Worm (Caenorhabditis elegans): Measurements from ENCODE around the gene Y47D3A.21.
A peak's percentile ranks its signal among the peaks of the same experiment; 100 is the strongest.

Y47D3A.21 gene

ce11 chrIII:11283648-11284047, 4.9 kb upstream of the Y47D3A.21 start:
- no peak for TF ChIP-seq cog-1 (tag; optimal IDR thresholded peaks at IDR 0.05)
- no peak for TF ChIP-seq klf-2 (GFP tag; conservative IDR thresholded peaks at IDR 0.05)
- no peak for TF ChIP-seq T22C8.4 (GFP tag; IDR thresholded peaks at IDR 0.05)
- no peak for TF ChIP-seq flt-1 (GFP tag; IDR thresholded peaks at IDR 0.05)
- no peak for TF ChIP-seq med-1 (GFP tag; optimal IDR thresholded peaks at IDR 0.05; ENCODE audit: insufficient read depth)
- no peak for TF ChIP-seq ztf-23 (GFP tag; IDR thresholded peaks at IDR 0.05)
- TF ChIP-seq tab-1 (GFP tag; IDR thresholded peaks at IDR 0.05), result no peak
- no peak for TF ChIP-seq ztf-29 (GFP tag; IDR thresholded peaks at IDR 0.05)
- TF ChIP-seq ref-1 (GFP tag; conservative IDR thresholded peaks at IDR 0.05), result no peak

- TF ChIP-seq med-1 (GFP tag; optimal IDR thresholded peaks at IDR 0.05; ENCODE audit: insufficient read depth), result no peak
- TF ChIP-seq cog-1 (tag; optimal IDR thresholded peaks at IDR 0.05), result no peak
- no peak for TF ChIP-seq flt-1 (GFP tag; IDR thresholded peaks at IDR 0.05)
- TF ChIP-seq T22C8.4 (GFP tag; IDR thresholded peaks at IDR 0.05), result peak; percentile 81
- TF ChIP-seq klf-2 (GFP tag; conservative IDR thresholded peaks at IDR 0.05), result no peak
These were observed 1.2 kb upstream of the Y47D3A.21 start for ce11 chrIII:11279954-11280353.

ce11 chrIII:11274590-11275116, 4.1 kb downstream of the Y47D3A.21 start, which contains the start of gene Y47D3A.20:
Gene Y47D3A.20 (plus strand): TSS chrIII:11275066.
- TF ChIP-seq tab-1 (GFP tag; IDR thresholded peaks at IDR 0.05) (no peak), cog-1 (tag; optimal IDR thresholded peaks at IDR 0.05) (no peak), flt-1 (GFP tag; IDR thresholded peaks at IDR 0.05) (no peak), ztf-23 (GFP tag; IDR thresholded peaks at IDR 0.05) (no peak), ztf-29 (GFP tag; IDR thresholded peaks at IDR 0.05) (no peak), klf-2 (GFP tag; conservative IDR thresholded peaks at IDR 0.05) (no peak), ref-1 (GFP tag; conservative IDR thresholded peaks at IDR 0.05) (no peak), med-1 (GFP tag; optimal IDR thresholded peaks at IDR 0.05; ENCODE audit: insufficient read depth) (no peak), T22C8.4 (GFP tag; IDR thresholded peaks at IDR 0.05) (no peak)

- TF ChIP-seq ztf-23 (GFP tag; IDR thresholded peaks at IDR 0.05) (no peak), klf-2 (GFP tag; conservative IDR thresholded peaks at IDR 0.05) (no peak), flt-1 (GFP tag; IDR thresholded peaks at IDR 0.05) (no peak), T22C8.4 (GFP tag; IDR thresholded peaks at IDR 0.05) (no peak), ztf-29 (GFP tag; IDR thresholded peaks at IDR 0.05) (no peak), med-1 (GFP tag; optimal IDR thresholded peaks at IDR 0.05; ENCODE audit: insufficient read depth) (no peak), cog-1 (tag; optimal IDR thresholded peaks at IDR 0.05) (no peak), tab-1 (GFP tag; IDR thresholded peaks at IDR 0.05) (no peak), ref-1 (GFP tag; conservative IDR thresholded peaks at IDR 0.05) (no peak)
These were observed 7.9 kb downstream of the Y47D3A.21 start, which contains the start of gene obr-1 for ce11 chrIII:11270795-11271194. Gene obr-1 (minus strand): TSS chrIII:11270895.

ce11 chrIII:11269206-11269605, 9.5 kb downstream of the Y47D3A.21 start:
- TF ChIP-seq ref-1 (GFP tag; conservative IDR thresholded peaks at IDR 0.05) (no peak), T22C8.4 (GFP tag; IDR thresholded peaks at IDR 0.05) (no peak), tab-1 (GFP tag; IDR thresholded peaks at IDR 0.05) (no peak), cog-1 (tag; optimal IDR thresholded peaks at IDR 0.05) (no peak), ztf-29 (GFP tag; IDR thresholded peaks at IDR 0.05) (no peak), med-1 (GFP tag; optimal IDR thresholded peaks at IDR 0.05; ENCODE audit: insufficient read depth) (no peak), flt-1 (GFP tag; IDR thresholded peaks at IDR 0.05) (no peak), klf-2 (GFP tag; conservative IDR thresholded peaks at IDR 0.05) (no peak)

ce11 chrIII:11268532-11268931, 10.2 kb downstream of the Y47D3A.21 start:
- no peak for TF ChIP-seq klf-2 (GFP tag; conservative IDR thresholded peaks at IDR 0.05)
- TF ChIP-seq ztf-29 (GFP tag; IDR thresholded peaks at IDR 0.05), result no peak
- no peak for TF ChIP-seq T22C8.4 (GFP tag; IDR thresholded peaks at IDR 0.05)
- no peak for TF ChIP-seq med-1 (GFP tag; optimal IDR thresholded peaks at IDR 0.05; ENCODE audit: insufficient read depth)
- no peak for TF ChIP-seq ztf-23 (GFP tag; IDR thresholded peaks at IDR 0.05)
- no peak for TF ChIP-seq cog-1 (tag; optimal IDR thresholded peaks at IDR 0.05)
- TF ChIP-seq flt-1 (GFP tag; IDR thresholded peaks at IDR 0.05), result no peak

- TF ChIP-seq tab-1 (GFP tag; IDR thresholded peaks at IDR 0.05) (no peak), med-1 (GFP tag; optimal IDR thresholded peaks at IDR 0.05; ENCODE audit: insufficient read depth) (no peak), flt-1 (GFP tag; IDR thresholded peaks at IDR 0.05) (no peak), ref-1 (GFP tag; conservative IDR thresholded peaks at IDR 0.05) (no peak), klf-2 (GFP tag; conservative IDR thresholded peaks at IDR 0.05) (no peak), ztf-23 (GFP tag; IDR thresholded peaks at IDR 0.05) (no peak), T22C8.4 (GFP tag; IDR thresholded peaks at IDR 0.05) (no peak)
These were observed 11.3 kb downstream of the Y47D3A.21 start for ce11 chrIII:11267372-11267771.

- TF ChIP-seq cog-1 (tag; optimal IDR thresholded peaks at IDR 0.05), result no peak
- no peak for TF ChIP-seq flt-1 (GFP tag; IDR thresholded peaks at IDR 0.05)
- TF ChIP-seq tab-1 (GFP tag; IDR thresholded peaks at IDR 0.05), result no peak
- no peak for TF ChIP-seq ref-1 (GFP tag; conservative IDR thresholded peaks at IDR 0.05)
- no peak for TF ChIP-seq ztf-29 (GFP tag; IDR thresholded peaks at IDR 0.05)
- no peak for TF ChIP-seq med-1 (GFP tag; optimal IDR thresholded peaks at IDR 0.05; ENCODE audit: insufficient read depth)
- TF ChIP-seq T22C8.4 (GFP tag; IDR thresholded peaks at IDR 0.05), result no peak
- no peak for TF ChIP-seq ztf-23 (GFP tag; IDR thresholded peaks at IDR 0.05)
- TF ChIP-seq klf-2 (GFP tag; conservative IDR thresholded peaks at IDR 0.05), result no peak
These were observed 16.6 kb downstream of the Y47D3A.21 start for ce11 chrIII:11262089-11262488.

- TF ChIP-seq ztf-29 (GFP tag; IDR thresholded peaks at IDR 0.05) (no peak), tab-1 (GFP tag; IDR thresholded peaks at IDR 0.05) (no peak), ztf-23 (GFP tag; IDR thresholded peaks at IDR 0.05) (no peak)
These were observed 23.6 kb downstream of the Y47D3A.21 start for ce11 chrIII:11255072-11255471.

ce11 chrIII:11251718-11252441, 26.8 kb downstream of the Y47D3A.21 start, which contains the start of gene Y47D3A.32:
Gene Y47D3A.32 (plus strand): TSS chrIII:11252391.
- TF ChIP-seq flt-1 (GFP tag; IDR thresholded peaks at IDR 0.05) (no peak), ztf-29 (GFP tag; IDR thresholded peaks at IDR 0.05) (no peak)
